Worm (Caenorhabditis elegans): ENCODE results near the gene cyp-37A1.
"Not testable (repeated sequence)": the region's sequence is repeated elsewhere in the genome, so short reads cannot be mapped to it uniquely, and the experiment has no call there.

The cyp-37A1 gene

DNA sequence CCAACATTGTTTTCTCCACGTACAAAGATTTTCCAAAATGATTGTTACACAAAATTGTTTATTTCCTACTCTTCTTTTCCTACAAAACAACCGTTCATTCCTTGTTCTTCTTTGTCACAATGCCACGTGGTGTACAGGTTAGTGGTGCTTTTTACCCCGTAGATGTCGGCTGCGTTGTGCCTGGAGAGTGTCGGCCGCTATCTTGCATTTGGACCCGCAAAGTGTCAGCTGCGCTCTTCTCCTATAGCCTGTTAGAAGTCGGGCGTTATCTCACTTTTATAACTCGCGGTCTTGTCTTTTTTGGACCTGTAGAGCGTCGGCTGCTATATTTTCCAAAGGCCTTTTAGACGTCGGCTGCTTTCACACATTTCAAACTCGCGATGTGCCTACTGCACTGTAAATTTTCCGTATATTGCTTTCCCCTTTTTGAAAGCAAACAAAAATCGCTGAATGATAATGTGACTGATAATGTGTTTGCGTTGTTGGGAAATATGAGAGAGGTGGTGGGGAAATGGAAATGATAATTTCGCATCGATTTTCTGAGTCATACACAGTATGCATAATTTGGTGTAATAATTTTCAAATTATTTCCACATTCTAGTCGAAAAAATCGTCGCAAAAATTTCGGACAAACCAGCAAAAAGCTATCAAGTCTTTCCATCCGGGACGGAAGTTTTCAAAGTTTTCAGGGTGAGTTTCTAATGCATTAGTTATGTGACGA, 5.9 kb downstream of the cyp-37A1 start, which contains the start of gene F01D5.8:
F01D5.8 (plus strand) TSS at position 51 of the 721 bp plus-strand sequence.
- TF ChIP-seq aly-1 (tag; optimal IDR thresholded peaks at IDR 0.05) (no peak), B0310.2 (tag; optimal IDR thresholded peaks at IDR 0.05) (no peak), ceh-13 (GFP tag; optimal IDR thresholded peaks at IDR 0.05) (no peak), tbx-11 (GFP tag; IDR thresholded peaks at IDR 0.05) (no peak), hnd-1 (tag; optimal IDR thresholded peaks at IDR 0.05) (no peak), ceh-36 (tag; optimal IDR thresholded peaks at IDR 0.05) (no peak), scrt-1 (GFP tag; IDR thresholded peaks at IDR 0.05) (no peak), ets-7 (tag; optimal IDR thresholded peaks at IDR 0.05) (no peak), ama-1 (optimal IDR thresholded peaks at IDR 0.05) (no peak), hmbx-1 (tag; optimal IDR thresholded peaks at IDR 0.05) (no peak), pes-1 (GFP tag; IDR thresholded peaks at IDR 0.05) (no peak), tra-4 (tag; optimal IDR thresholded peaks at IDR 0.05) (no peak), tbx-37 (GFP tag; conservative IDR thresholded peaks at IDR 0.05) (no peak), F13C5.2 (tag; optimal IDR thresholded peaks at IDR 0.05) (no peak), sea-1 (GFP tag; conservative IDR thresholded peaks at IDR 0.05) (no peak), flt-1 (GFP tag; IDR thresholded peaks at IDR 0.05) (no peak), hmg-4 (GFP tag; optimal IDR thresholded peaks at IDR 0.05) (no peak)

DNA sequence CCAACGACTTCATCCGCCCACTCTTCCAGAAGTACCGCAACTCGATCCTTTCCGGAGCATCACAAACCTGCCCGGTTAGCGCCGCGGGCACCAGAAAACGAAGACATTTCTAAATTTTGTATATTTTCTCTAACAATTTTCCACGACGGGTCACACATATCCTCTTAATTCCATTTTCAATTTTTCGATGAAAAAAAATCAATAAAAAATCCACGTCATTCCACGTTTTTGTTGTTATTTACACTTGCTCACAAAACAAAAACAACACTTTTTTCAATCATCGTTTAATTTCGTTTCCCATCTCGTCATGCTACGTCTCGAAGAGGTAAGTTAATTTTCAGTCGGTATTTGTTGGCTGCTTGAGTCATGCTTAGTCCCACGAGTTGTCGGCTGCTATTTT, 8.4 kb downstream of the cyp-37A1 start, which contains the start of gene F01D5.7:
F01D5.7 (plus strand) TSS at position 301 of the 400 bp plus-strand sequence.
- TF ChIP-seq hmbx-1 (tag; optimal IDR thresholded peaks at IDR 0.05): no peak
- TF ChIP-seq tbx-37 (GFP tag; conservative IDR thresholded peaks at IDR 0.05): no peak
- no peak for TF ChIP-seq ets-7 (tag; optimal IDR thresholded peaks at IDR 0.05)
- TF ChIP-seq B0310.2 (tag; optimal IDR thresholded peaks at IDR 0.05): no peak
- TF ChIP-seq ceh-36 (tag; optimal IDR thresholded peaks at IDR 0.05): no peak
- no peak for TF ChIP-seq tbx-11 (GFP tag; IDR thresholded peaks at IDR 0.05)
- TF ChIP-seq flt-1 (GFP tag; IDR thresholded peaks at IDR 0.05): no peak

DNA sequence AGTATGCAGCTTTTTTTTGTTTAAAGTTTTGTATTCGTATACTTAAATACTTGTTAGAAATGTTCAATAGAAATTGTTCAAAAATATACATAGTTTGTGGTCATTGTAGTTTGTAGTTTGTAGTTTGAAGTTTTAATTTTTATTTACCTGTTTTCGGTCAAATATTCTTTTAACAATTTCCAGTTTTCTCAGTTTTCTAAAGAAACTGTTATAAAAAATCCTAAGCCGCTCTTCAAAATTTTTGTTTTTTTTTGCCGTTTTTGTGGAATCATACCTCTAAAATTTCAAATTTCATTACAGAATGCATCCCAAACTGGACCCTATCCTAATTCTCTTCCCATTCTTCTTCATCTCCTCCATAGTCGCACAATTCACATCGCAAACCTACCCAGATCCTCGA, 10.6 kb downstream of the cyp-37A1 start, which contains the start of gene F01D5.6:
F01D5.6 (plus strand) TSS at position 301 of the 400 bp plus-strand sequence.
- no peak for TF ChIP-seq ama-1 (optimal IDR thresholded peaks at IDR 0.05)
- no peak for TF ChIP-seq aly-1 (tag; optimal IDR thresholded peaks at IDR 0.05)
- no peak for TF ChIP-seq ceh-13 (GFP tag; optimal IDR thresholded peaks at IDR 0.05)

DNA sequence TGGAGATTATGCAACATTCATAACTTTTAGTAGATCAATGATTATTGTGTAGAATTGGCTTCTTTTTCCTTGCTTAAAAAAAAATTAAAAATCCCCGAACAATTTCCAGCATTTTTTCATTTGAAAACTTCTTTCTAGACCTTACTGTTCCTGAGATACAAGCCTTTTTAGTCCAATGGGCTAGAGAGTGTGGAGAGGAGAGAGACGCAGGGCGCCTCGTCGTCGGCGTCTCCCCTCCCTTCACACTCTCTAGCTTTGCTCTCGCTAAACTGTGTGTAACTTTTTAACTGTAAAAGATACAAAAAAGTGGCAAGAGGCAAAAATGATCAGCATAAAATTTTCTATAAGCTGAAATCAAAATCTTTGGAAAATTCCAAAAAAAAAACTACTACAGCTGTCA, 11.6 kb downstream of the cyp-37A1 start:
- TF ChIP-seq tbx-37 (GFP tag; conservative IDR thresholded peaks at IDR 0.05): no peak
- TF ChIP-seq pes-1 (GFP tag; IDR thresholded peaks at IDR 0.05): no peak
- TF ChIP-seq flt-1 (GFP tag; IDR thresholded peaks at IDR 0.05): no peak

DNA sequence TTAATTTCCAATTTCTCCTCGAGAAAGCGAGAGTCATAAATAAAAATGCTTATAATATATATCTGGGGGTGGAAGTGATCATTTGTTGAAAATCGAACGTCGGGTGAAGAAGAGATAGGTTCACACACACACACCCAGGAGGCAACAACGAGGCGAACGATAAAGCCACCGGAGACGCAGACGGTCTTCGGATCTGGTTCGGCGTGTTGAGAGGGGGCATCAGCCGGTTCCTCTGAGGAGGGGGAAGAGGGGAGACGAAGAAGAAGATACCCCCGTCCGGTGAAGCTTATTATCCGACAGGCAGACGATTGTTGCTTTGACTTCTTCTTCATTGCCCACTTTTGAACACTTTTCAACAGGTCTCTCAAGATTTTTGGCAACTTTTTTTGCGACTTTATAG, 12.0 kb downstream of the cyp-37A1 start:
- TF ChIP-seq ama-1 (optimal IDR thresholded peaks at IDR 0.05) (no peak), scrt-1 (GFP tag; IDR thresholded peaks at IDR 0.05) (no peak), tbx-37 (GFP tag; conservative IDR thresholded peaks at IDR 0.05) (no peak), B0310.2 (tag; optimal IDR thresholded peaks at IDR 0.05) (no peak), hmbx-1 (tag; optimal IDR thresholded peaks at IDR 0.05) (no peak), hnd-1 (tag; optimal IDR thresholded peaks at IDR 0.05) (no peak), pes-1 (GFP tag; IDR thresholded peaks at IDR 0.05) (no peak), F13C5.2 (tag; optimal IDR thresholded peaks at IDR 0.05) (no peak), aly-1 (tag; optimal IDR thresholded peaks at IDR 0.05) (no peak), ets-7 (tag; optimal IDR thresholded peaks at IDR 0.05) (no peak), ceh-36 (tag; optimal IDR thresholded peaks at IDR 0.05) (no peak), ceh-13 (GFP tag; optimal IDR thresholded peaks at IDR 0.05) (no peak)

DNA sequence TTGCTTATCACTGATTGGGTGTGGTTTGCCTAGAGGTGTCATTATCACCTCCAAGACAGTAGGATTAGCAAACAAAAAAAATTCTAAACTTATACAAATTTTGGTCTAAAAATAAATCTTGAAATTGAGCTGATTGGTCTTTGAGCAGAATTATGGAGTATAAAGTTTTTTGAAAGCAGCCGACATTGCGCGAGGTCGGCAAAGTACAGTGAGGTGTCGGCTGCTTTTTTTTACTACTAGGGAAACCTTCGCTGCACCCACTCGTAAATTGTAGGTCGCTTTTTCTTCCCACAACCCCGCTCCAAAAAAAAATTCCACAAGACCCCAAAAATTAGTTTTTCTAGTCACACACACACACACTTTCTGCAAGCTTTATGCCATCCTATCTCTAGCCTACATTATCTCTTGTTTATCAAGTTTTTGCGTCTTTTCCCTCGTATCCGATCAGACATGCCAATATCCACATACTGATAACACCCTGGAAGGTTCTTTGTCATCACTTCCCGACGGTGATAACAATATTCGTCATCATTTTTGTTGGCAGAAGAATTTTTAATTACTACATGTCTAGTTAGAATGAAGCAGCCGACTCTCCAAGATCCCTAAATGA, 12.8 kb downstream of the cyp-37A1 start:
- no peak for TF ChIP-seq hnd-1 (tag; optimal IDR thresholded peaks at IDR 0.05)
- no peak for TF ChIP-seq ceh-36 (tag; optimal IDR thresholded peaks at IDR 0.05)
- no peak for TF ChIP-seq flt-1 (GFP tag; IDR thresholded peaks at IDR 0.05)
- TF ChIP-seq tbx-11 (GFP tag; IDR thresholded peaks at IDR 0.05): no peak
- no peak for TF ChIP-seq ets-7 (tag; optimal IDR thresholded peaks at IDR 0.05)
- TF ChIP-seq scrt-1 (GFP tag; IDR thresholded peaks at IDR 0.05): no peak
- TF ChIP-seq hmg-4 (GFP tag; optimal IDR thresholded peaks at IDR 0.05): no peak

DNA sequence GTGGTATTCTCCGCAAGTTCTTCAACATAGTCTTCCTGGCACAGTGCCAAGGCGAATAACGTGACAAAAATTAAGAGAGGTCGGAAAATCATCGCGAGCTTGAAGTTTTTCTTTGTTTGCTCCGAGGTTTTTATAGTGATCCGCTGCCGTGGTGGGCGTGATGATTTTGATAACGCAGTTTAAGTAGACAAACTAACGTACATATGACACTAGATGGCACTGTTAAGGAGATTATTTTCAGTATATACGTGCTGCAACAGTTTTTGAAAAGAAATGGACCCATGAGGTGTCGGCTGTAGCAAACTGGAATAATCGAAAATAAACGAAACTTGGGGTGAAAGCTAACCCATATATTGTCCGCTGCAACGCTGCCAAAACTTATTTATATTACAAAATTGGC, 14.6 kb downstream of the cyp-37A1 start, which contains the start of gene F01D5.5:
F01D5.5 (minus strand) TSS at position 101 of the 400 bp plus-strand sequence.
- TF ChIP-seq ceh-13 (GFP tag; optimal IDR thresholded peaks at IDR 0.05): no peak
- no peak for TF ChIP-seq B0310.2 (tag; optimal IDR thresholded peaks at IDR 0.05)
- TF ChIP-seq flt-1 (GFP tag; IDR thresholded peaks at IDR 0.05): no peak

DNA sequence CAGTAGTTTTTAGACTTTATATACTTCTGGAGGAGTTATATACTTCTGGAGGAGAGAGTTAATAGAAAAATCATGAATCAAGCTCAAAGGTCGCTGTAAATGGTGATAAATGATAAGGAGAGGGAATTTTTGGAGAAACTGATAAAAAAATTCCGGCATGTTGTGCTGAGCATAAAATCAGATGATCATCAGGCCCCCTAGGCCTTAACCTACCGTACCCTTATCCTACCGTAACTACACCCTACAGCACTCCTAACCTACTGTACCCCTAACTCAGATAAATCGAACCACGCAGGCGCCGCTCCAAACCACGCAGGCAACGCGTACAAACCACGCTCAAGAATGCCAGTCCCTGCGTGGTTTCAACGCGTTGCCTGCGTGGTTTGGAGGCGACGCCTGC, 16.7 kb downstream of the cyp-37A1 start, which contains the start of gene F01D5.3:
F01D5.3 (minus strand) TSS at position 101 of the 400 bp plus-strand sequence.
- TF ChIP-seq scrt-1 (GFP tag; IDR thresholded peaks at IDR 0.05); tbx-11 (GFP tag; IDR thresholded peaks at IDR 0.05); ets-7 (tag; optimal IDR thresholded peaks at IDR 0.05): not testable (repeated sequence)
